Worm (Caenorhabditis elegans) whole organism, L1 larva: ENCODE results near the gene Y94A7B.11.

Source experiments
- jun-1 ChIP-seq: fragments of 150-350 bp; optimal IDR thresholded peaks from 2 replicates; lab custom pipeline; 2014; ENCODE audit warnings: missing biosample characterization, missing genetic modification reagents, missing genetic modification characterization
- lin-15B ChIP-seq: fragments of 150-350 bp; sonication (generic microtip); optimal IDR thresholded peaks from 3 replicates; lab custom pipeline; 2014; ENCODE audit warnings: missing biosample characterization, missing genetic modification characterization
- mef-2 ChIP-seq: fragments of 150-350 bp; optimal IDR thresholded peaks from 2 replicates; lab custom pipeline; 2014; ENCODE audit warnings: missing biosample characterization, missing genetic modification characterization
- mep-1 ChIP-seq: fragments of 150-350 bp; optimal IDR thresholded peaks from 2 replicates; lab custom pipeline; 2014; ENCODE audit warnings: missing biosample characterization, missing genetic modification characterization
- nhr-28 ChIP-seq: fragments of 150-350 bp; optimal IDR thresholded peaks from 2 replicates; lab custom pipeline; 2014; ENCODE audit warnings: missing biosample characterization, missing genetic modification characterization
- nhr-47 ChIP-seq: sonication (generic microtip); optimal IDR thresholded peaks from 2 replicates; lab custom pipeline; 2016; ENCODE audit warnings: mild to moderate bottlenecking, missing genetic modification characterization, moderate library complexity, missing compliant biosample characterization
- nhr-90 ChIP-seq: sonication (generic microtip); optimal IDR thresholded peaks from 2 replicates; lab custom pipeline; 2016; ENCODE audit warnings: mild to moderate bottlenecking, missing genetic modification characterization, missing compliant biosample characterization; ENCODE audit not compliant: poor library complexity
- skn-1 ChIP-seq: fragments of 150-350 bp; optimal IDR thresholded peaks from 2 replicates; lab custom pipeline; 2014; ENCODE audit warnings: missing biosample characterization, missing genetic modification characterization
- unc-62 ChIP-seq: fragments of 150-350 bp; optimal IDR thresholded peaks from 2 replicates; lab custom pipeline; 2014; ENCODE audit warnings: missing biosample characterization, missing genetic modification reagents, missing genetic modification characterization

- TF ChIP-seq nhr-90, result no peak
- TF ChIP-seq jun-1 (tag; lab: Kevin White, UChicago), result no peak
- no peak for TF ChIP-seq mef-2 (tag; lab: Kevin White, UChicago)
- TF ChIP-seq lin-15B, result no peak
- no peak for TF ChIP-seq nhr-47 (tag; lab: Kevin White, UChicago)
- TF ChIP-seq unc-62 (GFP tag; lab: Kevin White, UChicago), result no peak
- no peak for TF ChIP-seq mep-1 (tag; lab: Kevin White, UChicago)
- TF ChIP-seq skn-1 (tag; lab: Kevin White, UChicago), result no peak
- TF ChIP-seq nhr-28 (tag; lab: Kevin White, UChicago), result no peak
Observed at ce11 chrV:17798789-17799188, 3.6 kb downstream of the Y94A7B.11 start, which contains the start of gene srx-18.
